Worm (Caenorhabditis elegans) whole organism, young adult: ENCODE data around the gene F28F9.2.

Source experiments
- B0261.1 ChIP-seq: sonication (generic microtip); optimal IDR thresholded peaks from 2 replicates; lab custom pipeline; 2016; ENCODE audit warnings: mild to moderate bottlenecking, missing genetic modification characterization, moderate library complexity, missing compliant biosample characterization
- K11D2.4 ChIP-seq: fragments of 200-800 bp; sonication (Bioruptor generic); IDR thresholded peaks from 2 replicates; pipeline ENCODE4 v1.3.6; 2022; ENCODE audit warnings: missing genetic modification reagents, missing genetic modification characterization, missing compliant biosample characterization
- Y56A3A.18 ChIP-seq: fragments of 200-800 bp; sonication (Bioruptor generic); IDR thresholded peaks from 2 replicates; pipeline ENCODE4 v1.3.6; 2022; ENCODE audit warnings: missing genetic modification reagents, missing genetic modification characterization, missing compliant biosample characterization
- aptf-3 ChIP-seq: fragments of 200-800 bp; sonication (Bioruptor generic); IDR thresholded peaks from 2 replicates; pipeline ENCODE4 v1.3.6; 2022; ENCODE audit warnings: missing genetic modification characterization, missing compliant biosample characterization
- athp-1 ChIP-seq: sonication (generic microtip); optimal IDR thresholded peaks from 2 replicates; lab custom pipeline; 2017; ENCODE audit warnings: mild to moderate bottlenecking, missing genetic modification characterization, missing compliant biosample characterization
- ccch-3 ChIP-seq: fragments of 200-800 bp; sonication (Bioruptor generic); optimal IDR thresholded peaks from 2 replicates; lab custom pipeline; 2018; ENCODE audit warnings: mild to moderate bottlenecking, missing genetic modification characterization, missing compliant biosample characterization
- cebp-1 ChIP-seq, 2 experiments: fragments of 200-800 bp in 1 of 2; sonication (Bioruptor generic) in 1 of 2; sonication (generic microtip) in 1 of 2; IDR thresholded peaks in 1 of 2; optimal IDR thresholded peaks in 1 of 2; 2 replicates each; pipeline versions ENCODE4 v1.3.6 to Lab custom; 2017 to 2022; ENCODE audit warnings: missing compliant biosample characterization in 2 of 2, missing genetic modification characterization in 2 of 2, mild to moderate bottlenecking in 1 of 2, missing genetic modification reagents in 1 of 2, moderate library complexity in 1 of 2
- die-1 ChIP-seq: sonication (generic microtip); optimal IDR thresholded peaks from 2 replicates; lab custom pipeline; 2016; ENCODE audit warnings: missing genotype, mild to moderate bottlenecking, missing genetic modification characterization, missing compliant biosample characterization
- ekl-4 ChIP-seq: fragments of 200-800 bp; sonication (Bioruptor generic); IDR thresholded peaks from 2 replicates; pipeline ENCODE4 v1.3.6; 2022; ENCODE audit warnings: missing genetic modification reagents, missing genetic modification characterization, missing compliant biosample characterization
- hmg-1.2 ChIP-seq: fragments of 200-800 bp; sonication (Bioruptor generic); IDR thresholded peaks from 2 replicates; pipeline ENCODE4 v1.3.6; 2022; ENCODE audit warnings: missing genetic modification reagents, missing genetic modification characterization, missing compliant biosample characterization
- repo-1 ChIP-seq: sonication (generic microtip); optimal IDR thresholded peaks from 2 replicates; lab custom pipeline; 2017; ENCODE audit warnings: mild to moderate bottlenecking, missing genetic modification characterization, missing compliant biosample characterization
- unc-62 ChIP-seq: fragments of 150-350 bp; optimal IDR thresholded peaks from 2 replicates; lab custom pipeline; 2014; ENCODE audit warnings: missing biosample characterization, missing genetic modification reagents, missing genetic modification characterization
- ztf-28 ChIP-seq: fragments of 200-800 bp; sonication (Bioruptor generic); IDR thresholded peaks from 2 replicates; pipeline ENCODE4 v1.3.6; 2022; ENCODE audit warnings: missing genetic modification reagents, missing genetic modification characterization, missing compliant biosample characterization

ce11 chrIV:3832040-3832439, 7.5 kb upstream of the F28F9.2 start:
- TF ChIP-seq B0261.1 = no peak
- no peak for TF ChIP-seq hmg-1.2 (GFP tag; lab: Robert Waterston, UW)
- no peak for TF ChIP-seq ztf-28 (GFP tag; lab: Robert Waterston, UW)
- TF ChIP-seq K11D2.4 (GFP tag; lab: Robert Waterston, UW) = no peak
- TF ChIP-seq repo-1 (tag; lab: Kevin White, UChicago) = no peak
- no peak for TF ChIP-seq die-1
- no peak for TF ChIP-seq Y56A3A.18
- no peak for TF ChIP-seq unc-62 (GFP tag; lab: Kevin White, UChicago)
- no peak for TF ChIP-seq ccch-3 (GFP tag; lab: Kevin White, UChicago)
- TF ChIP-seq athp-1 (tag; lab: Kevin White, UChicago) = no peak
- no peak for TF ChIP-seq ekl-4
- no peak for TF ChIP-seq cebp-1 (GFP tag; IDR thresholded peaks at IDR 0.05; lab: Robert Waterston, UW)
- TF ChIP-seq cebp-1 (tag; optimal IDR thresholded peaks at IDR 0.05; lab: Kevin White, UChicago) = no peak
- no peak for TF ChIP-seq aptf-3 (GFP tag; lab: Robert Waterston, UW)
